Worm (Caenorhabditis elegans) whole organism, L4/young adult: ENCODE data around the gene C17C3.11.

Experiments used
- W03F9.2 ChIP-seq: fragments of 150-350 bp; optimal IDR thresholded peaks from 2 replicates; lab custom pipeline; 2014; ENCODE audit warnings: missing biosample characterization, missing genetic modification characterization
- him-1 ChIP-seq: sonication (generic microtip); optimal IDR thresholded peaks from 2 replicates; lab custom pipeline; 2016; ENCODE audit warnings: missing genotype, missing genetic modification reagents, missing genetic modification characterization, missing compliant biosample characterization

ce11 chrII:5541685-5542084, 4.1 kb downstream of the C17C3.11 start, which contains the start of gene C17C3.24:
- TF ChIP-seq him-1 (tag; lab: Kevin White, UChicago) = no peak
- no peak for TF ChIP-seq W03F9.2
